Worm (Caenorhabditis elegans) whole organism, L4 larva: ENCODE data around the gene T16G1.2.

ENCODE experiments used
- F10B5.3 ChIP-seq: sonication (generic microtip); optimal IDR thresholded peaks from 2 replicates; lab custom pipeline; 2016; ENCODE audit warnings: mild to moderate bottlenecking, missing genetic modification characterization, missing compliant biosample characterization
- F26F4.8 ChIP-seq: fragments of 200-800 bp; sonication (Bioruptor generic); conservative IDR thresholded peaks from 2 replicates; pipeline ENCODE4 v1.3.6; 2022; ENCODE audit warnings: missing genetic modification characterization, missing compliant biosample characterization
- Y75B8A.6 ChIP-seq: fragments of 200-800 bp; sonication (Bioruptor generic); IDR thresholded peaks from 2 replicates; pipeline ENCODE4 v1.3.6; 2022; ENCODE audit warnings: missing genetic modification reagents, missing genetic modification characterization, missing compliant biosample characterization
- aha-1 ChIP-seq: fragments of 150-350 bp; peaks from one replicate; lab custom pipeline; 2014; ENCODE audit warnings: missing biosample characterization, missing genetic modification characterization
- aly-2 ChIP-seq: sonication (generic microtip); optimal IDR thresholded peaks from 2 replicates; lab custom pipeline; 2018; ENCODE audit warnings: missing biosample characterization, missing genetic modification characterization
- ceh-20 ChIP-seq: fragments of 200-800 bp; sonication (Bioruptor generic); IDR thresholded peaks from 2 replicates; pipeline ENCODE4 v1.3.6; 2022; ENCODE audit warnings: missing genetic modification reagents, missing genetic modification characterization, missing compliant biosample characterization
- ceh-44 ChIP-seq: fragments of 200-800 bp; sonication (Bioruptor generic); IDR thresholded peaks from 2 replicates; pipeline ENCODE4 v1.3.6; 2022; ENCODE audit warnings: missing genetic modification reagents, missing genetic modification characterization, missing compliant biosample characterization
- ces-1 ChIP-seq: fragments of 150-350 bp; sonication (generic microtip); optimal IDR thresholded peaks from 4 replicates; lab custom pipeline; 2014; ENCODE audit warnings: missing biosample characterization, missing genetic modification reagents, missing genetic modification characterization
- ctbp-1 ChIP-seq: fragments of 200-800 bp; sonication (Bioruptor generic); IDR thresholded peaks from 2 replicates; pipeline ENCODE4 v1.3.6; 2022; ENCODE audit warnings: missing genetic modification reagents, missing genetic modification characterization, missing compliant biosample characterization
- daf-19 ChIP-seq: fragments of 200-800 bp; sonication (Bioruptor generic); conservative IDR thresholded peaks from 2 replicates; pipeline ENCODE4 v1.3.6; 2022; ENCODE audit warnings: missing genetic modification characterization, missing compliant biosample characterization
- daf-8 ChIP-seq: fragments of 200-800 bp; sonication (Bioruptor generic); IDR thresholded peaks from 2 replicates; pipeline ENCODE4 v1.3.6; 2022; ENCODE audit warnings: missing genetic modification characterization, missing compliant biosample characterization
- dve-1 ChIP-seq: sonication (generic microtip); optimal IDR thresholded peaks from 2 replicates; lab custom pipeline; 2017; ENCODE audit warnings: antibody characterized with exemption, mild to moderate bottlenecking, missing genetic modification characterization, missing compliant biosample characterization; ENCODE audit not compliant: insufficient read depth
- fkh-10 ChIP-seq: fragments of 150-350 bp; optimal IDR thresholded peaks from 2 replicates; lab custom pipeline; 2014; ENCODE audit warnings: missing biosample characterization, missing genetic modification reagents, missing genetic modification characterization
- hif-1 ChIP-seq, 2 experiments: sonication (generic microtip); optimal IDR thresholded peaks; 2 replicates each; lab custom pipeline; 2016 to 2017; ENCODE audit warnings: missing compliant biosample characterization in 2 of 2, missing genetic modification characterization in 2 of 2, missing genetic modification reagents in 2 of 2, missing genotype in 2 of 2, mild to moderate bottlenecking in 1 of 2
- hlh-30 ChIP-seq: sonication (generic microtip); optimal IDR thresholded peaks from 2 replicates; lab custom pipeline; 2017; ENCODE audit warnings: antibody characterized with exemption, mild to moderate bottlenecking, missing genetic modification characterization, missing compliant biosample characterization; ENCODE audit not compliant: insufficient read depth
- lin-39 ChIP-seq: fragments of 150-350 bp; optimal IDR thresholded peaks from 2 replicates; lab custom pipeline; 2014; ENCODE audit warnings: missing biosample characterization, missing genetic modification reagents, missing genetic modification characterization
- lsy-2 ChIP-seq, 2 experiments: fragments of 150-350 bp in 1 of 2; sonication (generic microtip) in 1 of 2; optimal IDR thresholded peaks; 2 replicates each; lab custom pipeline; 2014 to 2017; ENCODE audit warnings: missing biosample characterization in 2 of 2, missing genetic modification characterization in 2 of 2
- mxl-3 ChIP-seq: fragments of 200-800 bp; sonication (Bioruptor generic); optimal IDR thresholded peaks from 2 replicates; lab custom pipeline; 2018; ENCODE audit warnings: mild to moderate bottlenecking, missing genetic modification characterization, missing compliant biosample characterization
- nhr-25 ChIP-seq: sonication (generic microtip); optimal IDR thresholded peaks from 2 replicates; lab custom pipeline; 2017; ENCODE audit warnings: missing genetic modification characterization, mild to moderate bottlenecking, missing compliant biosample characterization, antibody characterized with exemption, moderate library complexity, borderline replicate concordance; ENCODE audit not compliant: insufficient read depth
- nhr-41 ChIP-seq: fragments of 200-800 bp; sonication (Bioruptor generic); IDR thresholded peaks from 2 replicates; pipeline ENCODE4 v1.3.6; 2022; ENCODE audit warnings: missing genetic modification reagents, missing genetic modification characterization, missing compliant biosample characterization
- nhr-42 ChIP-seq: fragments of 200-800 bp; sonication (Bioruptor generic); IDR thresholded peaks from 2 replicates; pipeline ENCODE4 v1.3.6; 2022; ENCODE audit warnings: missing genetic modification characterization, missing compliant biosample characterization
- nhr-48 ChIP-seq: sonication (generic microtip); optimal IDR thresholded peaks from 2 replicates; lab custom pipeline; 2016; ENCODE audit warnings: mild to moderate bottlenecking, missing genetic modification characterization, missing compliant biosample characterization
- pha-4 ChIP-seq, 2 experiments: fragments of 150-350 bp in 1 of 2; fragments of 200-800 bp in 1 of 2; sonication (Bioruptor generic) in 1 of 2; IDR thresholded peaks in 1 of 2; optimal IDR thresholded peaks in 1 of 2; 2 replicates each; pipeline versions ENCODE4 v1.3.6 to Lab custom; 2014 to 2022; ENCODE audit warnings: missing genetic modification characterization in 2 of 2, missing genetic modification reagents in 2 of 2, missing biosample characterization in 1 of 2, missing compliant biosample characterization in 1 of 2
- rbr-2 ChIP-seq: sonication (generic microtip); optimal IDR thresholded peaks from 2 replicates; lab custom pipeline; 2016; ENCODE audit warnings: missing genotype, missing genetic modification characterization, missing compliant biosample characterization
- saeg-2 ChIP-seq: fragments of 200-800 bp; sonication (Bioruptor generic); IDR thresholded peaks from 2 replicates; pipeline ENCODE4 v1.3.6; 2022; ENCODE audit warnings: missing genetic modification reagents, missing genetic modification characterization, missing compliant biosample characterization
- sdz-12 ChIP-seq: fragments of 200-800 bp; sonication (Bioruptor generic); optimal IDR thresholded peaks from 2 replicates; lab custom pipeline; 2018; ENCODE audit warnings: mild to moderate bottlenecking, missing genetic modification characterization, missing compliant biosample characterization
- spr-3 ChIP-seq: fragments of 200-800 bp; sonication (Bioruptor generic); optimal IDR thresholded peaks from 2 replicates; lab custom pipeline; 2018; ENCODE audit warnings: mild to moderate bottlenecking, missing genetic modification characterization, missing compliant biosample characterization
- tra-1 ChIP-seq: fragments of 200-800 bp; sonication (Bioruptor generic); IDR thresholded peaks from 2 replicates; pipeline ENCODE4 v1.3.6; 2022; ENCODE audit warnings: missing genetic modification reagents, missing genetic modification characterization, missing compliant biosample characterization
- unc-130 ChIP-seq: sonication (generic microtip); optimal IDR thresholded peaks from 2 replicates; lab custom pipeline; 2016; ENCODE audit warnings: missing genetic modification reagents, missing genetic modification characterization, missing compliant biosample characterization
- unc-39 ChIP-seq: sonication (generic microtip); optimal IDR thresholded peaks from 2 replicates; lab custom pipeline; 2017; ENCODE audit warnings: missing biosample characterization, missing genetic modification characterization
- unc-62 ChIP-seq, 3 experiments: fragments of 150-350 bp in 1 of 3; sonication (generic microtip); optimal IDR thresholded peaks in 2 of 3; peaks in 1 of 3; 1 replicate in 1 of 3; 2 replicates in 2 of 3; lab custom pipeline; 2014 to 2017; ENCODE audit warnings: missing biosample characterization in 3 of 3, missing genetic modification characterization in 3 of 3, missing genetic modification reagents in 3 of 3, missing genotype in 1 of 3

T16G1.2 gene

ce11 chrV:12898583-12899232 is 30.6 kb upstream of the T16G1.2 start:
- TF ChIP-seq sdz-12 (GFP tag; lab: Kevin White, UChicago) (no peak), rbr-2 (tag; lab: Kevin White, UChicago) (no peak), pha-4 (GFP tag; IDR thresholded peaks at IDR 0.05; lab: Robert Waterston, UW) (no peak), pha-4 (tag; optimal IDR thresholded peaks at IDR 0.05; lab: Kevin White, UChicago) (no peak), nhr-41 (GFP tag; lab: Robert Waterston, UW) (no peak), hlh-30 (tag; lab: Kevin White, UChicago) (no peak), lsy-2 (tag; optimal IDR thresholded peaks at IDR 0.05; lab: Kevin White, UChicago) (peak in 1 of 2 experiments; percentile 17), fkh-10 (GFP tag; lab: Kevin White, UChicago) (no peak), aha-1 (tag; lab: Kevin White, UChicago) (peak; percentile 43), unc-62 (GFP tag; optimal IDR thresholded peaks at IDR 0.05 in 1 of 2; lab: Kevin White, UChicago) (peak in 1 of 2 experiments; percentile 76), unc-62 (tag; optimal IDR thresholded peaks at IDR 0.05; lab: Kevin White, UChicago) (no peak), daf-8 (GFP tag; lab: Robert Waterston, UW) (no peak), ceh-20 (GFP tag; lab: Robert Waterston, UW) (0 out of 2 replicates have a peak, but pooled peaks have one; percentile 29), lin-39 (no peak), ceh-44 (GFP tag; lab: Robert Waterston, UW) (no peak), ctbp-1 (GFP tag; lab: Robert Waterston, UW) (no peak)

DNA sequence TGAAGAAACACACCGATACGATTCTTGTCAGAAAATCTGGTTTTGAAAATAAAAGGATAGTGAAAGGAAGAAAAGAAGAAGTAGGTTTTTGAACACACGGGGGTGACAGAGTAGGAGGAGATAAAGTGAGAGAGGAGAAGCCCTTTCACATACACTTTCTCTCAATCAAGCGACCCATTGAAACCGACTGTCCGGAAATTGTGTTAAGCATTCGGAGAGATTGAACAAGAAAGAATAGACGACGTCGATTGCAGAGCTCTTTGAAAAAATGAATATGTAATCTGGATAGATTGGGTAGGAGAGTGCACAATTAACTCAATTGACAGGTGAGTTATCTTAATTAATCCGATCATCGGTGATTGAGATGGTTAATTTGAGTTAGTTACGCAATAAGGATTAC is 28.0 kb upstream of the T16G1.2 start:
- TF ChIP-seq aha-1 (tag; lab: Kevin White, UChicago) (peak; percentile 49), daf-19 (GFP tag; lab: Robert Waterston, UW) (no peak), nhr-25 (tag; lab: Kevin White, UChicago) (no peak), Y75B8A.6 (GFP tag; lab: Robert Waterston, UW) (no peak), ces-1 (GFP tag; lab: Kevin White, UChicago) (peak; percentile 46), ceh-20 (GFP tag; lab: Robert Waterston, UW) (no peak), unc-39 (tag; lab: Kevin White, UChicago) (no peak), unc-130 (no peak)

ce11 chrV:12904054-12904453 is 25.2 kb upstream of the T16G1.2 start, which contains the start of gene ttr-27:
ttr-27 (minus strand) TSS chrV:12904098.
- TF ChIP-seq mxl-3 (GFP tag; lab: Kevin White, UChicago) (no peak), dve-1 (tag; lab: Kevin White, UChicago) (no peak), hlh-30 (tag; lab: Kevin White, UChicago) (no peak), nhr-42 (GFP tag; lab: Robert Waterston, UW) (no peak), tra-1 (GFP tag; lab: Robert Waterston, UW) (no peak), hif-1 (tag; optimal IDR thresholded peaks at IDR 0.05; lab: Kevin White, UChicago) (no peak), F10B5.3 (tag; lab: Kevin White, UChicago) (no peak), aly-2 (tag; lab: Kevin White, UChicago) (no peak), F26F4.8 (GFP tag; lab: Robert Waterston, UW) (no peak)

- TF ChIP-seq saeg-2 (GFP tag; lab: Robert Waterston, UW) (no peak), unc-62 (GFP tag; optimal IDR thresholded peaks at IDR 0.05 in 1 of 2; lab: Kevin White, UChicago) (peak in 1 of 2 experiments; percentile 79), unc-62 (tag; optimal IDR thresholded peaks at IDR 0.05; lab: Kevin White, UChicago) (no peak), nhr-48 (tag; lab: Kevin White, UChicago) (no peak), spr-3 (no peak), pha-4 (GFP tag; IDR thresholded peaks at IDR 0.05; lab: Robert Waterston, UW) (no peak), pha-4 (tag; optimal IDR thresholded peaks at IDR 0.05; lab: Kevin White, UChicago) (no peak)
Measured at ce11 chrV:12905074-12905473, 24.2 kb upstream of the T16G1.2 start, which contains the start of gene ttr-28. ttr-28 (minus strand) TSS chrV:12905174.
